Fruit fly (Drosophila melanogaster) S2 (cell line): Measurements from ENCODE around the gene CG1835.

Source experiments
- CG8478 ChIP-seq: fragments of >200 bp; optimal IDR thresholded peaks from 2 replicates; lab custom pipeline; 2018
- CTCF ChIP-seq, 2 experiments: fragments of >200 bp; optimal IDR thresholded peaks; 2 replicates each; lab custom pipeline; 2018

DNA sequence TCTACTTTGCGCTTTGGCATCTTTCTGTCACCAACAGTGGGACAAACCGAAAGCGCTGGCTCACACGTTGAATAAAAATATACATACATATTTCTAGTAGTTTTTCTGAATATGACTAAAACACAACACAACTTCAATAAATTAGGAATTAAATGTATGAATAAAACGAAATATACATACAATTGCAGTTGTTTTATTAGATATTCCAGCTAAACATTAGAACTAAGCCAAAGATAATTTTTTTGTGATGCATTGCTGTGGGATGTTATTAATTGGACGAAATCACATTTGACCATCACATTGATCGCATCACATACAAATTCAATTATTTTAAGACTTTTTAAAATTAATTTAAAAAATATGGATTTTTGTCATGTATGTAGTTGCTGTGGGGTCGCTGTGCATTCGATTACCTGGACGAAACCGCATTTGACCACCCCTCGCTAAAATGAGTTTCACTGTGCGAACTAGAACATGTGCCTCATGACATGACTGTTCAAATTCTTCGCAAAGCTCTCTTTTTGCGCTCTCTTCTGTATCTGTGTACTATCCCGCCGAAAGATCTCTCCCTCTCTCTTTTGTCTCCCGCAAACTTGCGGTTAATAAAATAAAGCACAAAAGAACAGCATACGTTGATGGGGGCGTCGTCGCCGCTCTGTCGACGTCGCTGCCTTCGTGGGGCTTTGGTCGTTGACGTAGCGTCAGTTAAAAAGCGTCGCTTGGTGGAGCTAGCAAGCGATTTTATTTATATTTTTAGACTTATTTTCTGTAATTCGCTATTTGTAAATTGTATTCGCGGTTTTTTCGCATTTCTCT lies 5.0 kb upstream of the CG1835 start, which contains the start of gene Cyp6v1:
- no peak for TF ChIP-seq CTCF (optimal IDR thresholded peaks at IDR 0.05; lab: Kevin White, UChicago)
- TF ChIP-seq CG8478 (lab: Kevin White, UChicago), result no peak
